Worm (Caenorhabditis elegans): ENCODE data around the gene T06A1.5.

ce11 chrV:1937963-1938362, 10.9 kb downstream of the T06A1.5 start, which contains the start of gene glb-25:
- TF ChIP-seq tag-97 (GFP tag; IDR thresholded peaks at IDR 0.05) (no peak), snpc-4 (tag; optimal IDR thresholded peaks at IDR 0.05) (no peak)
